Fruit fly (Drosophila melanogaster): Measurements from ENCODE around the gene Yod1.
A peak's percentile ranks its signal among the peaks of the same experiment; 100 is the strongest.

The Yod1 gene

dm6 chr3L:5182994-5183566, 49.4 kb downstream of the Yod1 start (continued):
- peak; percentile 52 for TF ChIP-seq Rfx (GFP tag; IDR thresholded peaks at IDR 0.05)
- no peak for TF ChIP-seq trem (tag; optimal IDR thresholded peaks at IDR 0.05)
- TF ChIP-seq gsb (GFP tag; IDR thresholded peaks at IDR 0.05): no peak
- TF ChIP-seq CG3163 (GFP tag; optimal IDR thresholded peaks at IDR 0.05): no peak
- TF ChIP-seq CG13894 (tag; optimal IDR thresholded peaks at IDR 0.05): no peak
- no peak for TF ChIP-seq ttk (GFP tag; IDR thresholded peaks at IDR 0.05)
- TF ChIP-seq Xrp1 (GFP tag; IDR thresholded peaks at IDR 0.05): no peak
- no peak for TF ChIP-seq CG1792 (GFP tag; optimal IDR thresholded peaks at IDR 0.05)
- no peak for TF ChIP-seq Hr3 (GFP tag; optimal IDR thresholded peaks at IDR 0.05)
- no peak; the same call in 1 of the 2 replicates for TF ChIP-seq lmd (GFP tag; IDR thresholded peaks at IDR 0.05)
- no peak for TF ChIP-seq CG13624 (GFP tag; optimal IDR thresholded peaks at IDR 0.05)
- TF ChIP-seq Oaz (GFP tag; IDR thresholded peaks at IDR 0.05): no peak
- TF ChIP-seq nau (GFP tag; optimal IDR thresholded peaks at IDR 0.05): no peak
- no peak for TF ChIP-seq eyg (GFP tag; optimal IDR thresholded peaks at IDR 0.05)
- no peak for TF ChIP-seq CG14667 (GFP tag; IDR thresholded peaks at IDR 0.05)
- no peak for TF ChIP-seq jing (GFP tag; optimal IDR thresholded peaks at IDR 0.05)
- TF ChIP-seq emc (GFP tag; optimal IDR thresholded peaks at IDR 0.05): no peak
- no peak for TF ChIP-seq CG12219 (GFP tag; optimal IDR thresholded peaks at IDR 0.05)
- no peak for TF ChIP-seq CG7987 (GFP tag; optimal IDR thresholded peaks at IDR 0.05)
- TF ChIP-seq CG6683 (GFP tag; optimal IDR thresholded peaks at IDR 0.05): no peak
- TF ChIP-seq BEAF-32 (GFP tag; optimal IDR thresholded peaks at IDR 0.05): no peak
- no peak for TF ChIP-seq MESR4 (GFP tag; optimal IDR thresholded peaks at IDR 0.05)
- TF ChIP-seq pum (GFP tag; optimal IDR thresholded peaks at IDR 0.05): no peak
- no peak for TF ChIP-seq CG16813 (GFP tag; IDR thresholded peaks at IDR 0.05; ENCODE audit: partially characterized antibody)
- TF ChIP-seq sd (tag; optimal IDR thresholded peaks at IDR 0.05): peak; percentile 3
- TF ChIP-seq CG17612 (GFP tag; IDR thresholded peaks at IDR 0.05): no peak
- TF ChIP-seq CG16863 (GFP tag; optimal IDR thresholded peaks at IDR 0.05): no peak
- TF ChIP-seq Atf-2 (GFP tag; optimal IDR thresholded peaks at IDR 0.05): no peak
- TF ChIP-seq CG2678 (tag; optimal IDR thresholded peaks at IDR 0.05): peak; percentile 42
- no peak for TF ChIP-seq Side (GFP tag; optimal IDR thresholded peaks at IDR 0.05)
- TF ChIP-seq ac (GFP tag; optimal IDR thresholded peaks at IDR 0.05): no peak
- no peak for TF ChIP-seq CG18011 (GFP tag; optimal IDR thresholded peaks at IDR 0.05)
- no peak for TF ChIP-seq CG15601 (tag; optimal IDR thresholded peaks at IDR 0.05)
- no peak for TF ChIP-seq cg (GFP tag; optimal IDR thresholded peaks at IDR 0.05)
- no peak for TF ChIP-seq Mad (GFP tag; optimal IDR thresholded peaks at IDR 0.05)
- TF ChIP-seq Elba2 (GFP tag; optimal IDR thresholded peaks at IDR 0.05): no peak
- TF ChIP-seq CG7271 (tag; optimal IDR thresholded peaks at IDR 0.05): no peak
- no peak for TF ChIP-seq tap (tag; optimal IDR thresholded peaks at IDR 0.05)
- no peak for TF ChIP-seq CG4328 (GFP tag; optimal IDR thresholded peaks at IDR 0.05)
- TF ChIP-seq hbn (GFP tag; IDR thresholded peaks at IDR 0.05; ENCODE audit: partially characterized antibody): no peak
- TF ChIP-seq hkb (optimal IDR thresholded peaks at IDR 0.05): no peak
- no peak for TF ChIP-seq hkb (GFP tag; IDR thresholded peaks at IDR 0.05)
- no peak for TF ChIP-seq CG7372 (GFP tag; IDR thresholded peaks at IDR 0.05)
- peak; percentile 11; the same call in 1 of the 2 replicates for TF ChIP-seq seq (GFP tag; IDR thresholded peaks at IDR 0.05)
- TF ChIP-seq CG2120 (GFP tag; optimal IDR thresholded peaks at IDR 0.05): peak; percentile 44
- TF ChIP-seq CG4707 (GFP tag; optimal IDR thresholded peaks at IDR 0.05): no peak
- no peak for TF ChIP-seq CG9932 (GFP tag; IDR thresholded peaks at IDR 0.05)
- no peak for TF ChIP-seq gcm2 (GFP tag; optimal IDR thresholded peaks at IDR 0.05)
- TF ChIP-seq CG7357 (GFP tag; IDR thresholded peaks at IDR 0.05): no peak
- no peak for TF ChIP-seq CG16815 (GFP tag; optimal IDR thresholded peaks at IDR 0.05)
- no peak for TF ChIP-seq CG43689 (GFP tag; IDR thresholded peaks at IDR 0.05)
- TF ChIP-seq ERR (GFP tag; optimal IDR thresholded peaks at IDR 0.05): no peak

Data from whole organism, embryonic.